ENCODE assay signal across 6 fruit fly cellular contexts in genomic region chr3R:10868427-10868962, dm6.
TF ChIP-seq lines count a peak whose summit lies in the region.

SelR (minus strand) TSS chr3R:10868642.
Tsp86D (plus strand) TSS chr3R:10868708.

- peak; percentile 42 to 44 for TF ChIP-seq CTCF in S2 (optimal IDR thresholded peaks at IDR 0.05; lab: Kevin White, UChicago)
- peak; percentile 65 for TF ChIP-seq CTCF in whole organism, embryonic (GFP tag; optimal IDR thresholded peaks at IDR 0.05; lab: Kevin White, UChicago)

TF ChIP-seq in whole organism, adult, 20 proteins besides CTCF, POLR2A, EP300 and RAD21 (continues in another document):
- TF ChIP-seq CG7101 (tag; optimal IDR thresholded peaks at IDR 0.05; lab: Kevin White, UChicago) = peak; percentile 53
- TF ChIP-seq cnc (optimal IDR thresholded peaks at IDR 0.05; lab: Kevin White, UChicago) = no peak
- peak; percentile 16 for TF ChIP-seq CG1620 (GFP tag; optimal IDR thresholded peaks at IDR 0.05; lab: Kevin White, UChicago)
- TF ChIP-seq cic (GFP tag; optimal IDR thresholded peaks at IDR 0.05; lab: Kevin White, UChicago) = peak; percentile 83
- TF ChIP-seq CG7045 (GFP tag; optimal IDR thresholded peaks at IDR 0.05; lab: Kevin White, UChicago) = peak; percentile 54
- TF ChIP-seq toe (GFP tag; optimal IDR thresholded peaks at IDR 0.05; lab: Kevin White, UChicago) = no peak
- TF ChIP-seq CG11617 (GFP tag; optimal IDR thresholded peaks at IDR 0.05; lab: Kevin White, UChicago) = peak; percentile 61
- TF ChIP-seq bab1 (GFP tag; optimal IDR thresholded peaks at IDR 0.05; lab: Kevin White, UChicago) = peak; percentile 69
- peak; percentile 31 for TF ChIP-seq pad (GFP tag; optimal IDR thresholded peaks at IDR 0.05; lab: Kevin White, UChicago)
- TF ChIP-seq Mnt (GFP tag; optimal IDR thresholded peaks at IDR 0.05; lab: Kevin White, UChicago) = peak; percentile 69
- peak; percentile 90 for TF ChIP-seq tj (GFP tag; optimal IDR thresholded peaks at IDR 0.05; lab: Kevin White, UChicago)
- peak; percentile 50 for TF ChIP-seq CG14711 (tag; optimal IDR thresholded peaks at IDR 0.05; lab: Kevin White, UChicago)
- TF ChIP-seq kay (GFP tag; lab: Kevin White, UChicago; ENCODE audit: borderline replicate concordance) = no peak
- no peak for TF ChIP-seq Crg-1 (GFP tag; optimal IDR thresholded peaks at IDR 0.05; lab: Kevin White, UChicago)
- TF ChIP-seq CG5204 (GFP tag; optimal IDR thresholded peaks at IDR 0.05; lab: Kevin White, UChicago) = no peak
- peak; percentile 37 for TF ChIP-seq Clk (GFP tag; optimal IDR thresholded peaks at IDR 0.05; lab: Kevin White, UChicago)
- peak; percentile 6 for TF ChIP-seq ovo (GFP tag; optimal IDR thresholded peaks at IDR 0.05; lab: Kevin White, UChicago)
- peak; percentile 56 for TF ChIP-seq CG33017 (tag; optimal IDR thresholded peaks at IDR 0.05; lab: Kevin White, UChicago)

TF ChIP-seq in whole organism, embryonic, 481 proteins besides CTCF, POLR2A, EP300 and RAD21 (continues in another document):
- TF ChIP-seq tap (tag; optimal IDR thresholded peaks at IDR 0.05; lab: Kevin White, UChicago) (peak; percentile 52), CG15011 (GFP tag; optimal IDR thresholded peaks at IDR 0.05; lab: Kevin White, UChicago) (no peak), CG31224 (GFP tag; IDR thresholded peaks at IDR 0.05; lab: Robert Waterston, UW) (no peak), CG9932 (GFP tag; IDR thresholded peaks at IDR 0.05; lab: Robert Waterston, UW) (no peak), CG17385 (GFP tag; optimal IDR thresholded peaks at IDR 0.05; lab: Kevin White, UChicago) (no peak), Bdp1 (GFP tag; optimal IDR thresholded peaks at IDR 0.05; lab: Kevin White, UChicago) (no peak), Neu2 (GFP tag; optimal IDR thresholded peaks at IDR 0.05; lab: Kevin White, UChicago; ENCODE audit: borderline replicate concordance) (no peak), CG18599 (GFP tag; optimal IDR thresholded peaks at IDR 0.05; lab: Kevin White, UChicago) (peak; percentile 18), Sry-β (GFP tag; optimal IDR thresholded peaks at IDR 0.05; lab: Kevin White, UChicago) (no peak), CG17359 (tag; optimal IDR thresholded peaks at IDR 0.05; lab: Kevin White, UChicago) (peak; percentile 16), sob (GFP tag; IDR thresholded peaks at IDR 0.05; lab: Robert Waterston, UW) (peak; percentile 41; the same call in 1 of the 2 replicates), CG6683 (GFP tag; optimal IDR thresholded peaks at IDR 0.05; lab: Kevin White, UChicago) (no peak), Dek (tag; optimal IDR thresholded peaks at IDR 0.05; lab: Kevin White, UChicago) (peak; percentile 3), Doc2 (GFP tag; IDR thresholded peaks at IDR 0.05; lab: Robert Waterston, UW) (no peak), Hr51 (GFP tag; optimal IDR thresholded peaks at IDR 0.05; lab: Kevin White, UChicago) (peak in 1 of 2 experiments; percentile 32), Antp (GFP tag; optimal IDR thresholded peaks at IDR 0.05; lab: Kevin White, UChicago) (peak; percentile 17), ase (GFP tag; IDR thresholded peaks at IDR 0.05; lab: Robert Waterston, UW) (no peak), yki (optimal IDR thresholded peaks at IDR 0.05; lab: Kevin White, UChicago) (no peak), Fer2 (tag; optimal IDR thresholded peaks at IDR 0.05; lab: Kevin White, UChicago) (no peak)

TF ChIP-seq in whole organism, prepupa, 60 proteins besides CTCF, POLR2A, EP300 and RAD21:
- TF ChIP-seq ss (GFP tag; optimal IDR thresholded peaks at IDR 0.05; lab: Kevin White, UChicago) = peak in 1 of 2 experiments; percentile 14
- no peak for TF ChIP-seq fd85E (GFP tag; optimal IDR thresholded peaks at IDR 0.05; lab: Kevin White, UChicago)
- TF ChIP-seq fkh (GFP tag; optimal IDR thresholded peaks at IDR 0.05; lab: Kevin White, UChicago) = peak; percentile 63
- 0 out of 3 replicates have a peak, but pooled peaks have one; percentile 6 for TF ChIP-seq eg (GFP tag; IDR thresholded peaks at IDR 0.05; lab: Robert Waterston, UW)
- peak; percentile 58 for TF ChIP-seq Sox14 (GFP tag; optimal IDR thresholded peaks at IDR 0.05; lab: Kevin White, UChicago)
- TF ChIP-seq pdm3 (GFP tag; optimal IDR thresholded peaks at IDR 0.05; lab: Kevin White, UChicago) = no peak
- peak; percentile 31 for TF ChIP-seq net (GFP tag; optimal IDR thresholded peaks at IDR 0.05; lab: Kevin White, UChicago)
- peak; percentile 9; the same call in 1 of the 2 replicates for TF ChIP-seq CG15336 (GFP tag; IDR thresholded peaks at IDR 0.05; lab: Robert Waterston, UW)
- peak; percentile 10 for TF ChIP-seq esn (GFP tag; optimal IDR thresholded peaks at IDR 0.05; lab: Kevin White, UChicago)

TF ChIP-seq in whole organism, pupa, 21 proteins besides CTCF, POLR2A, EP300 and RAD21:
- no peak for TF ChIP-seq Pif1B (GFP tag; optimal IDR thresholded peaks at IDR 0.05; lab: Kevin White, UChicago)
- no peak for TF ChIP-seq CG34367 (tag; optimal IDR thresholded peaks at IDR 0.05; lab: Kevin White, UChicago)
- no peak for TF ChIP-seq CG17806 (tag; optimal IDR thresholded peaks at IDR 0.05; lab: Kevin White, UChicago)
- 0 out of 2 replicates have a peak, but pooled peaks have one; percentile 9 for TF ChIP-seq CG32121 (GFP tag; IDR thresholded peaks at IDR 0.05; lab: Robert Waterston, UW)

TF ChIP-seq in whole organism, wandering third instar larva, 38 proteins besides CTCF, POLR2A, EP300 and RAD21:
- TF ChIP-seq Myc (optimal IDR thresholded peaks at IDR 0.05; lab: Kevin White, UChicago) = peak; percentile 75
- peak; percentile 33 for TF ChIP-seq h (GFP tag; optimal IDR thresholded peaks at IDR 0.05; lab: Kevin White, UChicago)
- peak; percentile 17 for TF ChIP-seq rgr (GFP tag; optimal IDR thresholded peaks at IDR 0.05; lab: Kevin White, UChicago)
- TF ChIP-seq CG9705 (GFP tag; optimal IDR thresholded peaks at IDR 0.05; lab: Kevin White, UChicago) = peak; percentile 26
- TF ChIP-seq ey (GFP tag; optimal IDR thresholded peaks at IDR 0.05; lab: Kevin White, UChicago) = no peak
- no peak for TF ChIP-seq br (GFP tag; optimal IDR thresholded peaks at IDR 0.05; lab: Kevin White, UChicago)
- TF ChIP-seq Sp1 (GFP tag; optimal IDR thresholded peaks at IDR 0.05; lab: Kevin White, UChicago) = peak; percentile 42
- TF ChIP-seq Hnf4 (GFP tag; optimal IDR thresholded peaks at IDR 0.05; lab: Kevin White, UChicago) = no peak
- no peak for TF ChIP-seq Abd-B (GFP tag; optimal IDR thresholded peaks at IDR 0.05; lab: Kevin White, UChicago)
- no peak for TF ChIP-seq Rel (GFP tag; optimal IDR thresholded peaks at IDR 0.05; lab: Kevin White, UChicago)
- peak; percentile 93 for TF ChIP-seq Rel (tag; optimal IDR thresholded peaks at IDR 0.05; lab: Kevin White, UChicago)
- no peak for TF ChIP-seq dl (GFP tag; optimal IDR thresholded peaks at IDR 0.05; lab: Kevin White, UChicago; ENCODE audit: insufficient read depth in 1 of 2, partially characterized antibody in 2 of 2)
- no peak for TF ChIP-seq Hr78 (GFP tag; optimal IDR thresholded peaks at IDR 0.05; lab: Kevin White, UChicago)
- no peak for TF ChIP-seq sage (GFP tag; optimal IDR thresholded peaks at IDR 0.05; lab: Kevin White, UChicago)
- TF ChIP-seq Hr83 (GFP tag; optimal IDR thresholded peaks at IDR 0.05; lab: Kevin White, UChicago; ENCODE audit: poor library complexity, severe bottlenecking) = peak; percentile 38
